Fruit fly (Drosophila melanogaster) whole organism, adult: ENCODE measurements around the gene CG8539.
A peak's percentile ranks its signal among the peaks of the same experiment; 100 is the strongest.

ENCODE experiments used
- CG12768 ChIP-seq: fragments of 200-800 bp; sonication (Bioruptor generic); optimal IDR thresholded peaks from 2 replicates; lab custom pipeline; 2017; ENCODE audit warnings: missing biosample characterization, missing genetic modification characterization, mild to moderate bottlenecking, moderate library complexity, missing genetic modification reagents
- Mnt ChIP-seq: fragments of 200-800 bp; sonication (Bioruptor generic); optimal IDR thresholded peaks from 2 replicates; lab custom pipeline; 2016; ENCODE audit warnings: missing biosample characterization, mild to moderate bottlenecking, missing genetic modification characterization
- bab1 ChIP-seq: fragments of 200-800 bp; sonication (Bioruptor generic); optimal IDR thresholded peaks from 3 replicates; lab custom pipeline; 2019; ENCODE audit warnings: missing biosample characterization, mild to moderate bottlenecking, missing genetic modification characterization, moderate library complexity
- tj ChIP-seq: fragments of 200-800 bp; sonication (Bioruptor generic); optimal IDR thresholded peaks from 3 replicates; lab custom pipeline; 2017; ENCODE audit warnings: missing biosample characterization, mild to moderate bottlenecking, missing genetic modification characterization, moderate library complexity
- toe ChIP-seq: fragments of 200-800 bp; sonication (Bioruptor generic); optimal IDR thresholded peaks from 2 replicates; lab custom pipeline; 2016; ENCODE audit warnings: missing biosample characterization, missing genetic modification characterization

- TF ChIP-seq tj (GFP tag; lab: Kevin White, UChicago), result no peak
- TF ChIP-seq CG12768 (GFP tag; lab: Kevin White, UChicago), result peak; percentile 24
- no peak for TF ChIP-seq Mnt (GFP tag; lab: Kevin White, UChicago)
- TF ChIP-seq toe (GFP tag; lab: Kevin White, UChicago), result peak; percentile 51
- no peak for TF ChIP-seq bab1 (GFP tag; lab: Kevin White, UChicago)
These were observed 29.9 kb upstream of the CG8539 start, which contains the start of gene lqf for dm6 chr3L:7528380-7529080.
